Fruit fly (Drosophila melanogaster) ovary, adult (tissue): Measurements from ENCODE around the gene CG44385.
A peak's percentile ranks its signal among the peaks of the same experiment; 100 is the strongest.

ENCODE experiments used
- CG17801 ChIP-seq: fragments of 200-800 bp; optimal IDR thresholded peaks from 2 replicates; lab custom pipeline; 2019; ENCODE audit warnings: missing biosample characterization, mild to moderate bottlenecking, missing genetic modification characterization, moderate library complexity; ENCODE audit not compliant: partially characterized antibody

The CG44385 gene

dm6 chrX:11132312-11132711, at the start of gene CG44385:
TSS of gene CG44385 (minus strand) at chrX:11132412.
- TF ChIP-seq CG17801, result no peak

dm6 chrX:11176073-11176472, 43.9 kb upstream of the CG44385 start:
- no peak for TF ChIP-seq CG17801

dm6 chrX:11170578-11170977, 38.4 kb upstream of the CG44385 start, which contains the start of gene CG1394:
TSS of gene CG1394 (minus strand) at chrX:11170678.
- TF ChIP-seq CG17801, result no peak

- TF ChIP-seq CG17801, result no peak
These were observed 36.7 kb upstream of the CG44385 start, which contains the start of gene Antdh for dm6 chrX:11168958-11169357. TSS of gene Antdh (minus strand) at chrX:11169058.

- TF ChIP-seq CG17801, result no peak
These were observed 27.7 kb upstream of the CG44385 start, which contains the start of gene CG32668 for dm6 chrX:11159710-11160446. TSS of gene CG32668 (minus strand) at chrX:11159760.

dm6 chrX:11155808-11156589, 23.8 kb upstream of the CG44385 start:
- peak; percentile 78 for TF ChIP-seq CG17801

dm6 chrX:11154511-11155197, 22.4 kb upstream of the CG44385 start:
- TF ChIP-seq CG17801, result no peak

dm6 chrX:11153826-11154510, 21.8 kb upstream of the CG44385 start, which contains the start of the genes rtv and Dlic:
TSS of gene rtv (minus strand) at chrX:11153990.
TSS of gene Dlic (plus strand) at chrX:11154421.
- no peak for TF ChIP-seq CG17801

- TF ChIP-seq CG17801, result no peak
These were observed 21.2 kb upstream of the CG44385 start for dm6 chrX:11153413-11153812.

- TF ChIP-seq CG17801, result no peak
These were observed 17.0 kb upstream of the CG44385 start, which contains the start of gene Lint-1 for dm6 chrX:11149201-11149600. TSS of gene Lint-1 (plus strand) at chrX:11149323.

dm6 chrX:11148272-11148835, 16.1 kb upstream of the CG44385 start, which contains the start of gene Ran:
TSS of gene Ran (minus strand) at chrX:11148716.
- TF ChIP-seq CG17801, result no peak

- TF ChIP-seq CG17801, result no peak
These were observed 15.4 kb upstream of the CG44385 start for dm6 chrX:11147553-11148067.

- peak; percentile 34 for TF ChIP-seq CG17801
These were observed 14.5 kb upstream of the CG44385 start for dm6 chrX:11146598-11147176.

- TF ChIP-seq CG17801, result no peak
These were observed 12.4 kb upstream of the CG44385 start for dm6 chrX:11144575-11144974.

dm6 chrX:11143820-11144219, 11.6 kb upstream of the CG44385 start, which contains the start of gene CG15201:
TSS of gene CG15201 (plus strand) at chrX:11144120.
- TF ChIP-seq CG17801, result no peak
